Worm (Caenorhabditis elegans) whole organism, L4 larva: ENCODE results near the gene art-1.
A peak's percentile ranks its signal among the peaks of the same experiment; 100 is the strongest.

Experiments used
- F10B5.3 ChIP-seq: sonication (generic microtip); optimal IDR thresholded peaks from 2 replicates; lab custom pipeline; 2016; ENCODE audit warnings: mild to moderate bottlenecking, missing genetic modification characterization, missing compliant biosample characterization
- F26F4.8 ChIP-seq: fragments of 200-800 bp; sonication (Bioruptor generic); conservative IDR thresholded peaks from 2 replicates; pipeline ENCODE4 v1.3.6; 2022; ENCODE audit warnings: missing genetic modification characterization, missing compliant biosample characterization
- F37D6.2 ChIP-seq: sonication (generic microtip); optimal IDR thresholded peaks from 2 replicates; lab custom pipeline; 2016; ENCODE audit warnings: mild to moderate bottlenecking, missing genetic modification characterization, missing compliant biosample characterization
- F49E8.2 ChIP-seq: sonication (generic microtip); optimal IDR thresholded peaks from 2 replicates; lab custom pipeline; 2016; ENCODE audit warnings: missing compliant biosample characterization, mild to moderate bottlenecking, missing genetic modification characterization, borderline replicate concordance
- T20F7.1 ChIP-seq: fragments of 200-800 bp; sonication (Bioruptor generic); optimal IDR thresholded peaks from 2 replicates; lab custom pipeline; 2018; ENCODE audit warnings: mild to moderate bottlenecking, missing genetic modification characterization, missing compliant biosample characterization
- ZK337.2 ChIP-seq: fragments of 200-800 bp; sonication (Bioruptor generic); IDR thresholded peaks from 2 replicates; pipeline ENCODE4 v1.3.6; 2022; ENCODE audit warnings: missing genetic modification reagents, missing genetic modification characterization, missing compliant biosample characterization
- ZK546.5 ChIP-seq, 2 experiments: sonication (generic microtip); optimal IDR thresholded peaks; 2 replicates each; lab custom pipeline; 2017; ENCODE audit warnings: missing biosample characterization in 2 of 2, missing genetic modification characterization in 2 of 2
- aly-2 ChIP-seq: sonication (generic microtip); optimal IDR thresholded peaks from 2 replicates; lab custom pipeline; 2018; ENCODE audit warnings: missing biosample characterization, missing genetic modification characterization
- ama-1 ChIP-seq: fragments of 150-350 bp; optimal IDR thresholded peaks from 2 replicates; lab custom pipeline; 2014; ENCODE audit warnings: inconsistent platforms, mixed read lengths
- arid-1 ChIP-seq: fragments of 200-800 bp; sonication (Bioruptor generic); conservative IDR thresholded peaks from 2 replicates; pipeline ENCODE4 v1.3.6; 2022; ENCODE audit warnings: missing genetic modification reagents, missing genetic modification characterization, missing compliant biosample characterization
- attf-4 ChIP-seq: sonication (generic microtip); optimal IDR thresholded peaks from 3 replicates; lab custom pipeline; 2017; ENCODE audit warnings: missing biosample characterization, missing genetic modification characterization
- ceh-20 ChIP-seq: fragments of 200-800 bp; sonication (Bioruptor generic); IDR thresholded peaks from 2 replicates; pipeline ENCODE4 v1.3.6; 2022; ENCODE audit warnings: missing genetic modification reagents, missing genetic modification characterization, missing compliant biosample characterization
- ceh-62 ChIP-seq: sonication (generic microtip); optimal IDR thresholded peaks from 2 replicates; lab custom pipeline; 2017; ENCODE audit warnings: missing biosample characterization, missing genetic modification characterization
- ceh-82 ChIP-seq: sonication (generic microtip); optimal IDR thresholded peaks from 2 replicates; lab custom pipeline; 2017; ENCODE audit warnings: missing biosample characterization, missing genetic modification characterization
- ces-1 ChIP-seq: fragments of 150-350 bp; sonication (generic microtip); optimal IDR thresholded peaks from 4 replicates; lab custom pipeline; 2014; ENCODE audit warnings: missing biosample characterization, missing genetic modification reagents, missing genetic modification characterization
- dmd-8 ChIP-seq: fragments of 200-800 bp; sonication (Bioruptor generic); IDR thresholded peaks from 2 replicates; pipeline ENCODE4 v1.3.6; 2022; ENCODE audit warnings: missing genetic modification characterization, missing compliant biosample characterization
- dmd-9 ChIP-seq: fragments of 200-800 bp; sonication (Bioruptor generic); IDR thresholded peaks from 2 replicates; pipeline ENCODE4 v1.3.6; 2022; ENCODE audit warnings: missing genetic modification reagents, missing genetic modification characterization, missing compliant biosample characterization
- duxl-1 ChIP-seq: sonication (generic microtip); optimal IDR thresholded peaks from 2 replicates; lab custom pipeline; 2016; ENCODE audit warnings: mild to moderate bottlenecking, missing genetic modification characterization, moderate library complexity, missing compliant biosample characterization; ENCODE audit not compliant: poor library complexity
- egl-43 ChIP-seq: fragments of 200-800 bp; sonication (Bioruptor generic); IDR thresholded peaks from 2 replicates; pipeline ENCODE4 v1.3.6; 2022; ENCODE audit warnings: missing genetic modification reagents, missing genetic modification characterization, missing compliant biosample characterization
- fkh-10 ChIP-seq: fragments of 150-350 bp; optimal IDR thresholded peaks from 2 replicates; lab custom pipeline; 2014; ENCODE audit warnings: missing biosample characterization, missing genetic modification reagents, missing genetic modification characterization
- fos-1 ChIP-seq: fragments of 150-350 bp; optimal IDR thresholded peaks from 2 replicates; lab custom pipeline; 2014; ENCODE audit warnings: missing biosample characterization, missing genetic modification characterization
- gei-8 ChIP-seq: fragments of 200-800 bp; sonication (Bioruptor generic); optimal IDR thresholded peaks from 2 replicates; lab custom pipeline; 2018; ENCODE audit warnings: mild to moderate bottlenecking, missing genetic modification characterization, missing compliant biosample characterization
- hif-1 ChIP-seq, 2 experiments: sonication (generic microtip); optimal IDR thresholded peaks; 2 replicates each; lab custom pipeline; 2016 to 2017; ENCODE audit warnings: missing compliant biosample characterization in 2 of 2, missing genetic modification characterization in 2 of 2, missing genetic modification reagents in 2 of 2, missing genotype in 2 of 2, mild to moderate bottlenecking in 1 of 2
- lin-13 ChIP-seq: fragments of 150-350 bp; optimal IDR thresholded peaks from 2 replicates; lab custom pipeline; 2014; ENCODE audit warnings: missing biosample characterization, missing genetic modification reagents, missing genetic modification characterization
- lin-29 ChIP-seq: fragments of 200-800 bp; sonication (Bioruptor generic); IDR thresholded peaks from 2 replicates; pipeline ENCODE4 v1.3.6; 2022; ENCODE audit warnings: missing genetic modification reagents, missing genetic modification characterization, missing compliant biosample characterization
- lin-38 ChIP-seq: fragments of 200-800 bp; sonication (Bioruptor generic); IDR thresholded peaks from 2 replicates; pipeline ENCODE4 v1.3.6; 2022; ENCODE audit warnings: missing genetic modification reagents, missing genetic modification characterization, missing compliant biosample characterization
- lsy-2 ChIP-seq, 2 experiments: fragments of 150-350 bp in 1 of 2; sonication (generic microtip) in 1 of 2; optimal IDR thresholded peaks; 2 replicates each; lab custom pipeline; 2014 to 2017; ENCODE audit warnings: missing biosample characterization in 2 of 2, missing genetic modification characterization in 2 of 2
- madf-5 ChIP-seq, 2 experiments: fragments of 200-800 bp; sonication (Bioruptor generic); IDR thresholded peaks; 2 replicates each; pipeline ENCODE4 v1.3.6; 2022; ENCODE audit warnings: missing compliant biosample characterization in 2 of 2, missing genetic modification characterization in 2 of 2
- mdl-1 ChIP-seq, 2 experiments: fragments of 150-350 bp in 1 of 2; sonication (generic microtip) in 1 of 2; optimal IDR thresholded peaks; 2 replicates each; lab custom pipeline; 2014 to 2017; ENCODE audit warnings: missing biosample characterization in 2 of 2, missing genetic modification characterization in 2 of 2
- mep-1 ChIP-seq: fragments of 150-350 bp; sonication (generic microtip); optimal IDR thresholded peaks from 3 replicates; lab custom pipeline; 2014; ENCODE audit warnings: missing biosample characterization, missing genetic modification characterization
- mxl-2 ChIP-seq: fragments of 200-800 bp; sonication (Bioruptor generic); conservative IDR thresholded peaks from 2 replicates; pipeline ENCODE4 v1.3.6; 2022; ENCODE audit warnings: missing genetic modification reagents, missing genetic modification characterization, missing compliant biosample characterization
- nhr-10 ChIP-seq: fragments of 150-350 bp; optimal IDR thresholded peaks from 2 replicates; lab custom pipeline; 2014; ENCODE audit warnings: missing biosample characterization, missing genetic modification characterization
- nhr-237 ChIP-seq: sonication (generic microtip); optimal IDR thresholded peaks from 2 replicates; lab custom pipeline; 2017; ENCODE audit warnings: missing biosample characterization, missing genetic modification characterization
- nhr-6 ChIP-seq: fragments of 150-350 bp; optimal IDR thresholded peaks from 2 replicates; lab custom pipeline; 2014; ENCODE audit warnings: missing biosample characterization, missing genetic modification characterization
- pha-4 ChIP-seq, 2 experiments: fragments of 150-350 bp in 1 of 2; fragments of 200-800 bp in 1 of 2; sonication (Bioruptor generic) in 1 of 2; IDR thresholded peaks in 1 of 2; optimal IDR thresholded peaks in 1 of 2; 2 replicates each; pipeline versions ENCODE4 v1.3.6 to Lab custom; 2014 to 2022; ENCODE audit warnings: missing genetic modification characterization in 2 of 2, missing genetic modification reagents in 2 of 2, missing biosample characterization in 1 of 2, missing compliant biosample characterization in 1 of 2
- pqm-1 ChIP-seq: sonication (generic microtip); optimal IDR thresholded peaks from 2 replicates; lab custom pipeline; 2017; ENCODE audit warnings: missing biosample characterization, missing genetic modification characterization
- rbr-2 ChIP-seq: sonication (generic microtip); optimal IDR thresholded peaks from 2 replicates; lab custom pipeline; 2016; ENCODE audit warnings: missing genotype, missing genetic modification characterization, missing compliant biosample characterization
- snpc-4 ChIP-seq: fragments of 150-350 bp; optimal IDR thresholded peaks from 2 replicates; lab custom pipeline; 2014; ENCODE audit warnings: missing biosample characterization, missing genetic modification characterization
- spr-1 ChIP-seq: sonication (generic microtip); optimal IDR thresholded peaks from 2 replicates; lab custom pipeline; 2016; ENCODE audit warnings: mild to moderate bottlenecking, missing genetic modification characterization, missing compliant biosample characterization
- spr-3 ChIP-seq: fragments of 200-800 bp; sonication (Bioruptor generic); optimal IDR thresholded peaks from 2 replicates; lab custom pipeline; 2018; ENCODE audit warnings: mild to moderate bottlenecking, missing genetic modification characterization, missing compliant biosample characterization
- tra-1 ChIP-seq: fragments of 200-800 bp; sonication (Bioruptor generic); IDR thresholded peaks from 2 replicates; pipeline ENCODE4 v1.3.6; 2022; ENCODE audit warnings: missing genetic modification reagents, missing genetic modification characterization, missing compliant biosample characterization
- unc-130 ChIP-seq: sonication (generic microtip); optimal IDR thresholded peaks from 2 replicates; lab custom pipeline; 2016; ENCODE audit warnings: missing genetic modification reagents, missing genetic modification characterization, missing compliant biosample characterization
- unc-62 ChIP-seq, 3 experiments: fragments of 150-350 bp in 1 of 3; sonication (generic microtip); optimal IDR thresholded peaks in 2 of 3; peaks in 1 of 3; 1 replicate in 1 of 3; 2 replicates in 2 of 3; lab custom pipeline; 2014 to 2017; ENCODE audit warnings: missing biosample characterization in 3 of 3, missing genetic modification characterization in 3 of 3, missing genetic modification reagents in 3 of 3, missing genotype in 1 of 3
- zfp-2 ChIP-seq: sonication (generic microtip); optimal IDR thresholded peaks from 2 replicates; lab custom pipeline; 2016; ENCODE audit warnings: mild to moderate bottlenecking, missing genetic modification characterization, missing compliant biosample characterization
- zfp-3 ChIP-seq: fragments of 200-800 bp; sonication (Bioruptor generic); conservative IDR thresholded peaks from 2 replicates; pipeline ENCODE4 v1.3.6; 2022; ENCODE audit warnings: missing genetic modification reagents, missing genetic modification characterization, missing compliant biosample characterization
- zip-11 ChIP-seq: fragments of 200-800 bp; sonication (Bioruptor generic); IDR thresholded peaks from 2 replicates; pipeline ENCODE4 v1.3.6; 2022; ENCODE audit warnings: missing genetic modification characterization, missing compliant biosample characterization
- ztf-7 ChIP-seq: fragments of 150-350 bp; optimal IDR thresholded peaks from 2 replicates; lab custom pipeline; 2014; ENCODE audit warnings: missing biosample characterization, missing genetic modification characterization

The art-1 gene

DNA sequence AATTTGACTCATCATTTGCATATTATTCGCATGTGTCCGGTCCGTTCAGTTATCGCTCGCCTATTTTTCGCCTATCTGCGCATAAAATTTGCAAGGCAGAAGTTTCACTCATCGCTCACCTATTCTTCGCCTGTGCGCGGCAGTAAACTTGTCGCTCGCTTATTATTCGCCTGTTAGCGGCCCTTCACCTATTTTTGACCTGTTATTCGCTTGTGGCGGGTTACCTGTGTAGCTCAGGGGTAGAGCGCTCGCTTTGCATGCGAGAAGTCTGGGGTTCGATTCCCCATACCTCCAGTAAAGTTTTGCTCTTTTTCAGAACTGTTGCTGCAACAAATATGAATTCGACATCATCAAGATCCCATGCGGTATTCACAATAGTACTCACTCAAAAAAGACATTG lies 29.4 kb upstream of the art-1 start (continued):
- TF ChIP-seq tra-1 (GFP tag; lab: Robert Waterston, UW) (peak; percentile 89), F26F4.8 (peak; percentile 97)

DNA sequence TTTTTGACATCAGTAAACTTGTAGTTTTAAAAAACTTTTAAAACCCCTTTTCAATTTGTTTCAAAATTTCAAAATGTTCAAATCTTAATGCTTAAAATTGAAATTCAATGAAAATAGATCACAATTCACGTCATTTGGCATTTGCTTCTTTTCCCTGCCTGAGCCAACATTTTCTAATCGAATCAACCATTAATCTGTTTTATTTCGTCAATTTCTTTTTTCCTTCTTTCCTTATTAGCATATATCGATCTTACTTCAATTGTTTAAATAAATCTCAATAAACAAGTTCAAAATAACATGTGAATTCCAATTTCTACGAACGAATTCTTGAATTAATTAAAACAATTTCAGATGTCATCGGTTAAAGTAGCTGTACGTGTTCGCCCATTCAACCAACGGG lies 23.5 kb upstream of the art-1 start:
- TF ChIP-seq ZK337.2 (GFP tag; lab: Robert Waterston, UW): no peak
- TF ChIP-seq ces-1 (GFP tag; lab: Kevin White, UChicago): peak; percentile 1

DNA sequence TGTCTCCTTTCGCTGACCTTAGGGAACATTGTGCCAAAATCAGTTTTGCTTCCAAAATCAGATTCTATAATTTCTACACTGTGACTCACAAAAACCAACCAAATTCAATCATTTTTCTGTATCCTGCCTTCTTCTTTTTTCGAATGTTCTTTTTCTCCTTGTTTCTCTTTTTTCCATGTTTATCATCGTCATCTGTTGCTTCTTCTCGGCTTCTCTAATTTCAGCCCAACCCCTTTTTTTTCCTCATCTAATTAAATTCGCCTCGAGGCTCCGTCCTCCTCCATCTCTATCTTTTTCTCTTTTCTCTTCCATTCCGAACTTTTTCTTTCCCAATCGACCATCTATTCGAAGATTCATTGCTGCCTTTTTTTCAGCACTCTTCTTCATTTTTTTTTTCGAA lies 22.6 kb upstream of the art-1 start, which contains the start of gene unc-104:
unc-104 (plus strand) TSS at position 311 of the 400 bp plus-strand sequence.
- TF ChIP-seq snpc-4 (tag; lab: Kevin White, UChicago) (no peak), unc-62 (GFP tag; optimal IDR thresholded peaks at IDR 0.05 in 1 of 2; lab: Kevin White, UChicago) (peak in 1 of 2 experiments; percentile 63), unc-62 (tag; optimal IDR thresholded peaks at IDR 0.05; lab: Kevin White, UChicago) (no peak), gei-8 (GFP tag; lab: Kevin White, UChicago) (no peak), ceh-82 (tag; lab: Kevin White, UChicago) (no peak), zip-11 (GFP tag; lab: Robert Waterston, UW) (no peak), nhr-237 (tag; lab: Kevin White, UChicago) (no peak), lin-38 (GFP tag; lab: Robert Waterston, UW) (no peak), F49E8.2 (tag; lab: Kevin White, UChicago) (no peak), spr-1 (no peak), zfp-2 (tag; lab: Kevin White, UChicago) (no peak), ama-1 (no peak), ceh-62 (tag; lab: Kevin White, UChicago) (no peak), pqm-1 (no peak), mdl-1 (tag; optimal IDR thresholded peaks at IDR 0.05; lab: Kevin White, UChicago) (no peak), ZK337.2 (GFP tag; lab: Robert Waterston, UW) (no peak), lsy-2 (tag; optimal IDR thresholded peaks at IDR 0.05; lab: Kevin White, UChicago) (peak in 1 of 2 experiments; percentile 32), ztf-7 (tag; lab: Kevin White, UChicago) (no peak), fkh-10 (GFP tag; lab: Kevin White, UChicago) (peak; percentile 34), dmd-8 (no peak), tra-1 (GFP tag; lab: Robert Waterston, UW) (no peak), hif-1 (tag; optimal IDR thresholded peaks at IDR 0.05; lab: Kevin White, UChicago) (no peak), F10B5.3 (tag; lab: Kevin White, UChicago) (no peak), unc-130 (GFP tag; lab: Kevin White, UChicago) (no peak), attf-4 (tag; lab: Kevin White, UChicago) (no peak), zfp-3 (GFP tag; lab: Robert Waterston, UW) (no peak), madf-5 (GFP tag; IDR thresholded peaks at IDR 0.05; lab: Robert Waterston, UW) (no peak), mep-1 (peak; percentile 24), aly-2 (tag; lab: Kevin White, UChicago) (no peak), egl-43 (GFP tag; lab: Robert Waterston, UW) (no peak), rbr-2 (tag; lab: Kevin White, UChicago) (peak; percentile 29), F37D6.2 (tag; lab: Kevin White, UChicago) (no peak), lin-13 (GFP tag; lab: Kevin White, UChicago) (no peak), T20F7.1 (GFP tag; lab: Kevin White, UChicago) (no peak), nhr-10 (no peak), dmd-9 (no peak), ZK546.5 (tag; optimal IDR thresholded peaks at IDR 0.05; lab: Kevin White, UChicago) (no peak), fos-1 (tag; lab: Kevin White, UChicago) (no peak), arid-1 (GFP tag; lab: Robert Waterston, UW) (no peak), duxl-1 (tag; lab: Kevin White, UChicago) (no peak), ceh-20 (GFP tag; lab: Robert Waterston, UW) (no peak), lin-29 (GFP tag; lab: Robert Waterston, UW) (no peak), pha-4 (GFP tag; IDR thresholded peaks at IDR 0.05; lab: Robert Waterston, UW) (no peak), pha-4 (tag; optimal IDR thresholded peaks at IDR 0.05; lab: Kevin White, UChicago) (no peak), F26F4.8 (no peak), spr-3 (GFP tag; lab: Kevin White, UChicago) (no peak), mxl-2 (GFP tag; lab: Robert Waterston, UW) (no peak), nhr-6 (tag; lab: Kevin White, UChicago) (no peak)
